Worm (Caenorhabditis elegans) whole organism, young adult: ENCODE data around the gene gcy-34.

ENCODE experiments used
- B0019.2 ChIP-seq: fragments of 200-800 bp; sonication (Bioruptor generic); conservative IDR thresholded peaks from 2 replicates; pipeline ENCODE4 v1.3.6; 2022; ENCODE audit warnings: missing genetic modification reagents, missing genetic modification characterization, missing compliant biosample characterization
- B0336.3 ChIP-seq: fragments of 200-800 bp; sonication (Bioruptor generic); IDR thresholded peaks from 2 replicates; pipeline ENCODE4 v1.3.6; 2022; ENCODE audit warnings: missing genetic modification characterization, missing compliant biosample characterization
- C06A6.2 ChIP-seq: fragments of 200-800 bp; sonication (Bioruptor generic); conservative IDR thresholded peaks from 2 replicates; pipeline ENCODE4 v1.3.6; 2022; ENCODE audit warnings: missing genetic modification characterization, missing compliant biosample characterization
- F22D6.2 ChIP-seq: sonication (generic microtip); optimal IDR thresholded peaks from 2 replicates; lab custom pipeline; 2016; ENCODE audit warnings: mild to moderate bottlenecking, missing genetic modification characterization, missing compliant biosample characterization
- K12H6.12 ChIP-seq: fragments of 200-800 bp; sonication (Bioruptor generic); optimal IDR thresholded peaks from 2 replicates; lab custom pipeline; 2018; ENCODE audit warnings: mild to moderate bottlenecking, missing genetic modification characterization, missing compliant biosample characterization
- Y95B8A.8 ChIP-seq: fragments of 200-800 bp; sonication (Bioruptor generic); IDR thresholded peaks from 2 replicates; pipeline ENCODE4 v1.3.6; 2022; ENCODE audit warnings: missing genetic modification reagents, missing genetic modification characterization, missing compliant biosample characterization
- attf-3 ChIP-seq: fragments of 200-800 bp; sonication (Bioruptor generic); conservative IDR thresholded peaks from 2 replicates; pipeline ENCODE4 v1.3.6; 2022; ENCODE audit warnings: missing genetic modification reagents, missing genetic modification characterization, missing compliant biosample characterization
- ceh-58 ChIP-seq: fragments of 200-800 bp; sonication (Bioruptor generic); IDR thresholded peaks from 2 replicates; pipeline ENCODE4 v1.3.6; 2022; ENCODE audit warnings: missing genetic modification characterization, missing compliant biosample characterization
- chd-7 ChIP-seq: sonication (generic microtip); optimal IDR thresholded peaks from 2 replicates; lab custom pipeline; 2016; ENCODE audit warnings: mild to moderate bottlenecking, missing genetic modification characterization, moderate library complexity, missing compliant biosample characterization
- fkh-3 ChIP-seq: sonication (generic microtip); optimal IDR thresholded peaks from 2 replicates; lab custom pipeline; 2016; ENCODE audit warnings: mild to moderate bottlenecking, missing genetic modification characterization, missing compliant biosample characterization
- gei-17 ChIP-seq: fragments of 200-800 bp; sonication (Bioruptor generic); optimal IDR thresholded peaks from 2 replicates; lab custom pipeline; 2018; ENCODE audit warnings: mild to moderate bottlenecking, missing genetic modification characterization, missing compliant biosample characterization
- hlh-12 ChIP-seq: sonication (generic microtip); optimal IDR thresholded peaks from 2 replicates; lab custom pipeline; 2016; ENCODE audit warnings: missing genetic modification characterization, missing compliant biosample characterization
- hrde-1 ChIP-seq: sonication (generic microtip); optimal IDR thresholded peaks from 2 replicates; lab custom pipeline; 2016; ENCODE audit warnings: missing genetic modification characterization, mild to moderate bottlenecking, missing compliant biosample characterization, moderate library complexity, missing genotype, missing genetic modification reagents, borderline replicate concordance
- lin-35 ChIP-seq, 3 experiments: fragments of 150-350 bp in 2 of 3; sonication (generic microtip) in 1 of 3; optimal IDR thresholded peaks; 2 replicates each; lab custom pipeline; 2014 to 2018; ENCODE audit warnings: missing biosample characterization in 3 of 3, missing genetic modification characterization in 3 of 3, missing genetic modification reagents in 3 of 3
- lin-40 ChIP-seq: sonication (generic microtip); optimal IDR thresholded peaks from 2 replicates; lab custom pipeline; 2016; ENCODE audit warnings: missing genetic modification characterization, mild to moderate bottlenecking, missing compliant biosample characterization, missing genotype, missing genetic modification reagents
- lsl-1 ChIP-seq: fragments of 200-800 bp; sonication (Bioruptor generic); optimal IDR thresholded peaks from 2 replicates; lab custom pipeline; 2018; ENCODE audit warnings: mild to moderate bottlenecking, missing genetic modification characterization, moderate library complexity, missing compliant biosample characterization
- lsy-27 ChIP-seq: sonication (generic microtip); optimal IDR thresholded peaks from 2 replicates; lab custom pipeline; 2017; ENCODE audit warnings: missing genetic modification characterization, mild to moderate bottlenecking, missing compliant biosample characterization, antibody characterized with exemption, missing genotype, borderline replicate concordance; ENCODE audit not compliant: insufficient read depth
- madf-3 ChIP-seq: fragments of 200-800 bp; sonication (Bioruptor generic); IDR thresholded peaks from 2 replicates; pipeline ENCODE4 v1.3.6; 2022; ENCODE audit warnings: missing genetic modification reagents, missing genetic modification characterization, missing compliant biosample characterization
- madf-6 ChIP-seq: fragments of 200-800 bp; sonication (Bioruptor generic); IDR thresholded peaks from 2 replicates; pipeline ENCODE4 v1.3.6; 2022; ENCODE audit warnings: missing genetic modification reagents, missing genetic modification characterization, missing compliant biosample characterization
- madf-8 ChIP-seq: fragments of 200-800 bp; sonication (Bioruptor generic); conservative IDR thresholded peaks from 2 replicates; pipeline ENCODE4 v1.3.6; 2022; ENCODE audit warnings: missing genetic modification reagents, missing genetic modification characterization, missing compliant biosample characterization
- mxl-1 ChIP-seq: sonication (generic microtip); optimal IDR thresholded peaks from 2 replicates; lab custom pipeline; 2016; ENCODE audit warnings: missing genetic modification characterization, missing compliant biosample characterization
- nhr-80 ChIP-seq: sonication (generic microtip); optimal IDR thresholded peaks from 2 replicates; lab custom pipeline; 2016; ENCODE audit warnings: missing genetic modification characterization, missing compliant biosample characterization
- repo-1 ChIP-seq: sonication (generic microtip); optimal IDR thresholded peaks from 2 replicates; lab custom pipeline; 2017; ENCODE audit warnings: mild to moderate bottlenecking, missing genetic modification characterization, missing compliant biosample characterization
- rpc-1 ChIP-seq, 2 experiments: fragments of 150-350 bp in 1 of 2; sonication (generic microtip) in 1 of 2; optimal IDR thresholded peaks; 2 replicates each; lab custom pipeline; 2014 to 2018; ENCODE audit warnings: missing biosample characterization in 1 of 2, missing genetic modification characterization in 1 of 2, missing genetic modification reagents in 1 of 2, missing genotype in 1 of 2
- snpc-3.4 ChIP-seq: sonication (generic microtip); optimal IDR thresholded peaks from 2 replicates; lab custom pipeline; 2017; ENCODE audit warnings: missing genetic modification characterization, mild to moderate bottlenecking, missing compliant biosample characterization, antibody characterized with exemption, moderate library complexity, missing genotype, missing genetic modification reagents
- snpc-4 ChIP-seq, 5 experiments: fragments of 150-350 bp in 1 of 5; sonication (generic microtip) in 4 of 5; optimal IDR thresholded peaks; 2 replicates each; lab custom pipeline; 2014 to 2018; ENCODE audit warnings: missing genetic modification characterization in 5 of 5, missing biosample characterization in 3 of 5, antibody characterized with exemption in 2 of 5, mild to moderate bottlenecking in 2 of 5, missing compliant biosample characterization in 2 of 5, missing genotype in 2 of 5, moderate library complexity in 2 of 5, missing genetic modification reagents in 1 of 5
- somi-1 ChIP-seq: fragments of 200-800 bp; sonication (Bioruptor generic); optimal IDR thresholded peaks from 2 replicates; lab custom pipeline; 2018; ENCODE audit warnings: mild to moderate bottlenecking, missing genetic modification characterization, missing compliant biosample characterization
- tbp1 ChIP-seq: fragments of 200-800 bp; sonication (Bioruptor generic); optimal IDR thresholded peaks from 2 replicates; lab custom pipeline; 2018; ENCODE audit warnings: mild to moderate bottlenecking, missing genetic modification characterization, missing compliant biosample characterization
- tlf-1 ChIP-seq: fragments of 200-800 bp; sonication (Bioruptor generic); optimal IDR thresholded peaks from 2 replicates; lab custom pipeline; 2018; ENCODE audit warnings: mild to moderate bottlenecking, missing genetic modification characterization, missing compliant biosample characterization
- unc-130 ChIP-seq: sonication (generic microtip); optimal IDR thresholded peaks from 2 replicates; lab custom pipeline; 2016; ENCODE audit warnings: missing genetic modification reagents, missing genetic modification characterization, missing compliant biosample characterization
- unc-62 ChIP-seq: fragments of 150-350 bp; optimal IDR thresholded peaks from 2 replicates; lab custom pipeline; 2014; ENCODE audit warnings: missing biosample characterization, missing genetic modification reagents, missing genetic modification characterization
- zfh-2 ChIP-seq: fragments of 200-800 bp; sonication (Bioruptor generic); conservative IDR thresholded peaks from 2 replicates; pipeline ENCODE4 v1.3.6; 2022; ENCODE audit warnings: missing genetic modification reagents, missing genetic modification characterization, missing compliant biosample characterization
- ztf-18 ChIP-seq: sonication (generic microtip); optimal IDR thresholded peaks from 2 replicates; lab custom pipeline; 2016; ENCODE audit warnings: missing genotype, mild to moderate bottlenecking, missing genetic modification characterization, missing compliant biosample characterization

The gcy-34 gene

ce11 chrV:13406511-13406910 lies 20.8 kb upstream of the gcy-34 start, which contains the start of gene F53F1.2:
Gene F53F1.2, plus strand, starts transcription at chrV:13406816.
- TF ChIP-seq snpc-4 (GFP tag; optimal IDR thresholded peaks at IDR 0.05; lab: Kevin White, UChicago) (no peak), snpc-4 (tag; optimal IDR thresholded peaks at IDR 0.05; lab: Kevin White, UChicago) (no peak), B0019.2 (GFP tag; lab: Robert Waterston, UW) (no peak), gei-17 (no peak), unc-130 (GFP tag; lab: Kevin White, UChicago) (no peak), K12H6.12 (no peak), tbp1 (GFP tag; lab: Kevin White, UChicago) (no peak), snpc-3.4 (tag; lab: Kevin White, UChicago) (no peak), repo-1 (no peak), zfh-2 (GFP tag; lab: Robert Waterston, UW) (no peak)

- TF ChIP-seq hrde-1 (no peak), chd-7 (tag; lab: Kevin White, UChicago) (no peak), lsl-1 (GFP tag; lab: Kevin White, UChicago) (peak; percentile 49), madf-8 (GFP tag; lab: Robert Waterston, UW) (peak; percentile 60), attf-3 (GFP tag; lab: Robert Waterston, UW) (peak; percentile 89), madf-6 (GFP tag; lab: Robert Waterston, UW) (peak; percentile 73)
- TF ChIP-seq, all 124 proteins: peak for 4
Observed at ce11 chrV:13406032-13406431, 20.3 kb upstream of the gcy-34 start, which contains the start of gene cutl-1. Gene cutl-1, minus strand, starts transcription at chrV:13406114.

ce11 chrV:13402524-13402923 lies 16.8 kb upstream of the gcy-34 start:
- TF ChIP-seq somi-1 (GFP tag; lab: Kevin White, UChicago) (peak; percentile 24), Y95B8A.8 (GFP tag; lab: Robert Waterston, UW) (no peak)

- TF ChIP-seq B0336.3 (no peak), C06A6.2 (GFP tag; lab: Robert Waterston, UW) (no peak), nhr-80 (tag; lab: Kevin White, UChicago) (no peak), madf-3 (GFP tag; lab: Robert Waterston, UW) (no peak), gei-17 (no peak), tlf-1 (GFP tag; lab: Kevin White, UChicago) (no peak), ztf-18 (tag; lab: Kevin White, UChicago) (no peak), F22D6.2 (tag; lab: Kevin White, UChicago) (no peak), ceh-58 (GFP tag; lab: Robert Waterston, UW) (no peak), hlh-12 (tag; lab: Kevin White, UChicago) (no peak), fkh-3 (tag; lab: Kevin White, UChicago) (no peak), attf-3 (GFP tag; lab: Robert Waterston, UW) (no peak), unc-62 (GFP tag; lab: Kevin White, UChicago) (no peak), mxl-1 (no peak), zfh-2 (GFP tag; lab: Robert Waterston, UW) (no peak), somi-1 (GFP tag; lab: Kevin White, UChicago) (no peak), lin-35 (GFP tag; optimal IDR thresholded peaks at IDR 0.05; lab: Kevin White, UChicago) (no peak), lin-40 (tag; lab: Kevin White, UChicago) (no peak), lsy-27 (no peak), rpc-1 (optimal IDR thresholded peaks at IDR 0.05; lab: Kevin White, UChicago) (no peak), rpc-1 (tag; optimal IDR thresholded peaks at IDR 0.05; lab: Kevin White, UChicago) (no peak)
Observed at ce11 chrV:13401669-13402068, 16.0 kb upstream of the gcy-34 start.
